Worm (Caenorhabditis elegans) whole organism, young adult: ENCODE results near the gene tag-243.

Experiments
- rec-8 ChIP-seq, 2 experiments: sonication (generic microtip); optimal IDR thresholded peaks; 2 replicates each; lab custom pipeline; 2016; ENCODE audit warnings: mild to moderate bottlenecking in 2 of 2, missing genetic modification characterization in 2 of 2, missing genetic modification reagents in 2 of 2, missing genotype in 2 of 2, missing biosample characterization in 1 of 2, missing compliant biosample characterization in 1 of 2, moderate library complexity in 1 of 2
- xnd-1 ChIP-seq: sonication (generic microtip); optimal IDR thresholded peaks from 2 replicates; lab custom pipeline; 2016; ENCODE audit warnings: missing genotype, missing genetic modification reagents, missing genetic modification characterization, missing compliant biosample characterization

DNA sequence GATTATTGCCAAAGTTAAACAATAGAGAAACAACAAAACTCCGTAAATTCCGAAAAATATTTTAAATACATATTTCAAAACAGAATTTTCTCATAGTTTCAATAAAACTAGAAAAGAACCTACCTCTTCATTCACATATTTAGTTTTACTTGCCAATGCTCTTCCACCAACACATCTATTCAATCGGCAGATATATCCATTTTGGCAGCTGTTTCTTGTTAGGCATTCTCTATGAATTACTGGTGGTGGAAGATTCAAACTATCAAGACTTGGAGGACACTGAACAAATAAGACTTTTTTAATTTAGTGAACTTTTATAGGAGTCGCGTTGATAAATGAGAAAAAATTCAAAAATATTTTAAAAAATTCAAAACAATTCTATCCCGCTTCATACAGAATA is 40.9 kb downstream of the tag-243 start:
- TF ChIP-seq rec-8 (tag; optimal IDR thresholded peaks at IDR 0.05; lab: Kevin White, UChicago), result no peak
- no peak for TF ChIP-seq xnd-1
